Worm (Caenorhabditis elegans) whole organism, L4 larva: ENCODE measurements around the gene rcat-1.

ENCODE experiments used
- F37D6.2 ChIP-seq: sonication (generic microtip); optimal IDR thresholded peaks from 2 replicates; lab custom pipeline; 2016; ENCODE audit warnings: mild to moderate bottlenecking, missing genetic modification characterization, missing compliant biosample characterization
- R02D3.7 ChIP-seq: fragments of 150-350 bp; sonication (generic microtip); optimal IDR thresholded peaks from 3 replicates; lab custom pipeline; 2014; ENCODE audit warnings: missing biosample characterization, missing genetic modification characterization
- Y75B8A.6 ChIP-seq: fragments of 200-800 bp; sonication (Bioruptor generic); IDR thresholded peaks from 2 replicates; pipeline ENCODE4 v1.3.6; 2022; ENCODE audit warnings: missing genetic modification reagents, missing genetic modification characterization, missing compliant biosample characterization
- ZK546.5 ChIP-seq, 2 experiments: sonication (generic microtip); optimal IDR thresholded peaks; 2 replicates each; lab custom pipeline; 2017; ENCODE audit warnings: missing biosample characterization in 2 of 2, missing genetic modification characterization in 2 of 2
- aly-2 ChIP-seq: sonication (generic microtip); optimal IDR thresholded peaks from 2 replicates; lab custom pipeline; 2018; ENCODE audit warnings: missing biosample characterization, missing genetic modification characterization
- ama-1 ChIP-seq: fragments of 150-350 bp; optimal IDR thresholded peaks from 2 replicates; lab custom pipeline; 2014; ENCODE audit warnings: inconsistent platforms, mixed read lengths
- attf-4 ChIP-seq: sonication (generic microtip); optimal IDR thresholded peaks from 3 replicates; lab custom pipeline; 2017; ENCODE audit warnings: missing biosample characterization, missing genetic modification characterization
- ceh-20 ChIP-seq: fragments of 200-800 bp; sonication (Bioruptor generic); IDR thresholded peaks from 2 replicates; pipeline ENCODE4 v1.3.6; 2022; ENCODE audit warnings: missing genetic modification reagents, missing genetic modification characterization, missing compliant biosample characterization
- ceh-28 ChIP-seq: fragments of 150-350 bp; optimal IDR thresholded peaks from 2 replicates; lab custom pipeline; 2014; ENCODE audit warnings: missing biosample characterization, missing genetic modification reagents, missing genetic modification characterization
- ceh-32 ChIP-seq: sonication (generic microtip); optimal IDR thresholded peaks from 2 replicates; lab custom pipeline; 2016; ENCODE audit warnings: mild to moderate bottlenecking, missing genetic modification characterization, missing compliant biosample characterization; ENCODE audit not compliant: poor library complexity
- ceh-82 ChIP-seq: sonication (generic microtip); optimal IDR thresholded peaks from 2 replicates; lab custom pipeline; 2017; ENCODE audit warnings: missing biosample characterization, missing genetic modification characterization
- cey-2 ChIP-seq: sonication (generic microtip); optimal IDR thresholded peaks from 3 replicates; lab custom pipeline; 2017; ENCODE audit warnings: missing genetic modification characterization, mild to moderate bottlenecking, missing compliant biosample characterization, antibody characterized with exemption, borderline replicate concordance; ENCODE audit not compliant: insufficient read depth
- ctbp-1 ChIP-seq: fragments of 200-800 bp; sonication (Bioruptor generic); IDR thresholded peaks from 2 replicates; pipeline ENCODE4 v1.3.6; 2022; ENCODE audit warnings: missing genetic modification reagents, missing genetic modification characterization, missing compliant biosample characterization
- daf-12 ChIP-seq: fragments of 150-350 bp; optimal IDR thresholded peaks from 2 replicates; lab custom pipeline; 2014; ENCODE audit warnings: missing biosample characterization, missing genetic modification reagents, missing genetic modification characterization
- daf-16 ChIP-seq, 3 experiments: sonication (generic microtip); optimal IDR thresholded peaks; 2 replicates each; lab custom pipeline; 2016 to 2017; ENCODE audit warnings: missing genetic modification characterization in 3 of 3, missing genetic modification reagents in 3 of 3, mild to moderate bottlenecking in 2 of 3, missing compliant biosample characterization in 2 of 3, missing biosample characterization in 1 of 3, moderate library complexity in 1 of 3
- dmd-6 ChIP-seq: fragments of 200-800 bp; sonication (Bioruptor generic); IDR thresholded peaks from 2 replicates; pipeline ENCODE4 v1.3.6; 2022; ENCODE audit warnings: missing genetic modification reagents, missing genetic modification characterization, missing compliant biosample characterization
- dmd-9 ChIP-seq: fragments of 200-800 bp; sonication (Bioruptor generic); IDR thresholded peaks from 2 replicates; pipeline ENCODE4 v1.3.6; 2022; ENCODE audit warnings: missing genetic modification reagents, missing genetic modification characterization, missing compliant biosample characterization
- dpl-1 ChIP-seq: fragments of 150-350 bp; optimal IDR thresholded peaks from 2 replicates; lab custom pipeline; 2014; ENCODE audit warnings: missing biosample characterization, missing genetic modification reagents, missing genetic modification characterization
- dve-1 ChIP-seq: sonication (generic microtip); optimal IDR thresholded peaks from 2 replicates; lab custom pipeline; 2017; ENCODE audit warnings: antibody characterized with exemption, mild to moderate bottlenecking, missing genetic modification characterization, missing compliant biosample characterization; ENCODE audit not compliant: insufficient read depth
- egl-43 ChIP-seq: fragments of 200-800 bp; sonication (Bioruptor generic); IDR thresholded peaks from 2 replicates; pipeline ENCODE4 v1.3.6; 2022; ENCODE audit warnings: missing genetic modification reagents, missing genetic modification characterization, missing compliant biosample characterization
- fkh-10 ChIP-seq: fragments of 150-350 bp; optimal IDR thresholded peaks from 2 replicates; lab custom pipeline; 2014; ENCODE audit warnings: missing biosample characterization, missing genetic modification reagents, missing genetic modification characterization
- fos-1 ChIP-seq: fragments of 150-350 bp; optimal IDR thresholded peaks from 2 replicates; lab custom pipeline; 2014; ENCODE audit warnings: missing biosample characterization, missing genetic modification characterization
- hlh-11 ChIP-seq: fragments of 200-800 bp; sonication (Bioruptor generic); optimal IDR thresholded peaks from 2 replicates; lab custom pipeline; 2018; ENCODE audit warnings: mild to moderate bottlenecking, missing genetic modification characterization, missing compliant biosample characterization
- lin-15B ChIP-seq: fragments of 150-350 bp; sonication (generic microtip); optimal IDR thresholded peaks from 3 replicates; lab custom pipeline; 2014; ENCODE audit warnings: missing biosample characterization, missing genetic modification characterization
- lin-29 ChIP-seq: fragments of 200-800 bp; sonication (Bioruptor generic); IDR thresholded peaks from 2 replicates; pipeline ENCODE4 v1.3.6; 2022; ENCODE audit warnings: missing genetic modification reagents, missing genetic modification characterization, missing compliant biosample characterization
- lir-3 ChIP-seq: sonication (generic microtip); optimal IDR thresholded peaks from 2 replicates; lab custom pipeline; 2016; ENCODE audit warnings: mild to moderate bottlenecking, missing genetic modification characterization, missing compliant biosample characterization
- lsy-2 ChIP-seq, 2 experiments: fragments of 150-350 bp in 1 of 2; sonication (generic microtip) in 1 of 2; optimal IDR thresholded peaks; 2 replicates each; lab custom pipeline; 2014 to 2017; ENCODE audit warnings: missing biosample characterization in 2 of 2, missing genetic modification characterization in 2 of 2
- mdt-29 ChIP-seq: fragments of 200-800 bp; sonication (Bioruptor generic); IDR thresholded peaks from 2 replicates; pipeline ENCODE4 v1.3.6; 2022; ENCODE audit warnings: missing genetic modification reagents, missing genetic modification characterization, missing compliant biosample characterization
- mep-1 ChIP-seq: fragments of 150-350 bp; sonication (generic microtip); optimal IDR thresholded peaks from 3 replicates; lab custom pipeline; 2014; ENCODE audit warnings: missing biosample characterization, missing genetic modification characterization
- mes-2 ChIP-seq: sonication (generic microtip); optimal IDR thresholded peaks from 2 replicates; lab custom pipeline; 2016; ENCODE audit warnings: missing genotype, mild to moderate bottlenecking, missing genetic modification characterization, missing compliant biosample characterization; ENCODE audit not compliant: poor library complexity, severe bottlenecking
- nhr-11 ChIP-seq: fragments of 150-350 bp; optimal IDR thresholded peaks from 2 replicates; lab custom pipeline; 2014; ENCODE audit warnings: missing biosample characterization, missing genetic modification characterization
- nhr-237 ChIP-seq: sonication (generic microtip); optimal IDR thresholded peaks from 2 replicates; lab custom pipeline; 2017; ENCODE audit warnings: missing biosample characterization, missing genetic modification characterization
- nhr-42 ChIP-seq: fragments of 200-800 bp; sonication (Bioruptor generic); IDR thresholded peaks from 2 replicates; pipeline ENCODE4 v1.3.6; 2022; ENCODE audit warnings: missing genetic modification characterization, missing compliant biosample characterization
- nhr-77 ChIP-seq: fragments of 150-350 bp; optimal IDR thresholded peaks from 2 replicates; lab custom pipeline; 2014; ENCODE audit warnings: missing biosample characterization, missing genetic modification characterization
- pha-4 ChIP-seq, 2 experiments: fragments of 150-350 bp in 1 of 2; fragments of 200-800 bp in 1 of 2; sonication (Bioruptor generic) in 1 of 2; IDR thresholded peaks in 1 of 2; optimal IDR thresholded peaks in 1 of 2; 2 replicates each; pipeline versions ENCODE4 v1.3.6 to Lab custom; 2014 to 2022; ENCODE audit warnings: missing genetic modification characterization in 2 of 2, missing genetic modification reagents in 2 of 2, missing biosample characterization in 1 of 2, missing compliant biosample characterization in 1 of 2
- php-3 ChIP-seq: fragments of 200-800 bp; sonication (Bioruptor generic); IDR thresholded peaks from 2 replicates; pipeline ENCODE4 v1.3.6; 2022; ENCODE audit warnings: missing genetic modification reagents, missing genetic modification characterization, missing compliant biosample characterization
- pqm-1 ChIP-seq: sonication (generic microtip); optimal IDR thresholded peaks from 2 replicates; lab custom pipeline; 2017; ENCODE audit warnings: missing biosample characterization, missing genetic modification characterization
- rbr-2 ChIP-seq: sonication (generic microtip); optimal IDR thresholded peaks from 2 replicates; lab custom pipeline; 2016; ENCODE audit warnings: missing genotype, missing genetic modification characterization, missing compliant biosample characterization
- snpc-1.2 ChIP-seq: fragments of 200-800 bp; sonication (Bioruptor generic); IDR thresholded peaks from 2 replicates; pipeline ENCODE4 v1.3.6; 2022; ENCODE audit warnings: missing genetic modification reagents, missing genetic modification characterization, missing compliant biosample characterization
- snpc-4 ChIP-seq: fragments of 150-350 bp; optimal IDR thresholded peaks from 2 replicates; lab custom pipeline; 2014; ENCODE audit warnings: missing biosample characterization, missing genetic modification characterization
- unc-62 ChIP-seq, 3 experiments: fragments of 150-350 bp in 1 of 3; sonication (generic microtip); optimal IDR thresholded peaks in 2 of 3; peaks in 1 of 3; 1 replicate in 1 of 3; 2 replicates in 2 of 3; lab custom pipeline; 2014 to 2017; ENCODE audit warnings: missing biosample characterization in 3 of 3, missing genetic modification characterization in 3 of 3, missing genetic modification reagents in 3 of 3, missing genotype in 1 of 3
- zag-1 ChIP-seq: fragments of 150-350 bp; optimal IDR thresholded peaks from 2 replicates; lab custom pipeline; 2014; ENCODE audit warnings: missing biosample characterization, missing genetic modification characterization
- zip-11 ChIP-seq: fragments of 200-800 bp; sonication (Bioruptor generic); IDR thresholded peaks from 2 replicates; pipeline ENCODE4 v1.3.6; 2022; ENCODE audit warnings: missing genetic modification characterization, missing compliant biosample characterization
- zip-2 ChIP-seq: fragments of 150-350 bp; optimal IDR thresholded peaks from 2 replicates; lab custom pipeline; 2014; ENCODE audit warnings: missing biosample characterization, missing genetic modification characterization
- ztf-11 ChIP-seq: fragments of 150-350 bp; optimal IDR thresholded peaks from 2 replicates; lab custom pipeline; 2014; ENCODE audit warnings: missing biosample characterization, missing genetic modification characterization

The rcat-1 gene

ce11 chrIV:231673-232072, 23.6 kb downstream of the rcat-1 start, which contains the start of gene gtf-2H1:
TSS of gene gtf-2H1 (minus strand) at chrIV:231773.
- no peak for TF ChIP-seq lin-15B (tag; lab: Kevin White, UChicago)
- no peak for TF ChIP-seq nhr-42 (GFP tag; lab: Robert Waterston, UW)
- TF ChIP-seq mep-1 (tag; lab: Kevin White, UChicago), result no peak
- no peak for TF ChIP-seq unc-62 (GFP tag; optimal IDR thresholded peaks at IDR 0.05 in 1 of 2; lab: Kevin White, UChicago)
- no peak for TF ChIP-seq unc-62 (tag; optimal IDR thresholded peaks at IDR 0.05; lab: Kevin White, UChicago)
- TF ChIP-seq ZK546.5 (tag; optimal IDR thresholded peaks at IDR 0.05; lab: Kevin White, UChicago), result no peak
- TF ChIP-seq php-3 (GFP tag; lab: Robert Waterston, UW), result no peak
- TF ChIP-seq pha-4 (GFP tag; IDR thresholded peaks at IDR 0.05; lab: Robert Waterston, UW), result no peak
- no peak for TF ChIP-seq pha-4 (tag; optimal IDR thresholded peaks at IDR 0.05; lab: Kevin White, UChicago)
- no peak for TF ChIP-seq mdt-29 (GFP tag; lab: Robert Waterston, UW)
- TF ChIP-seq fkh-10 (GFP tag; lab: Kevin White, UChicago), result no peak
- no peak for TF ChIP-seq fos-1 (tag; lab: Kevin White, UChicago)
- no peak for TF ChIP-seq ceh-82 (tag; lab: Kevin White, UChicago)
- TF ChIP-seq cey-2 (tag; lab: Kevin White, UChicago), result no peak
- TF ChIP-seq, all 104 proteins: peak for 0

ce11 chrIV:218252-218651, 37.0 kb downstream of the rcat-1 start, which contains the start of gene prdx-6:
TSS of gene prdx-6 (plus strand) at chrIV:218552.
- TF ChIP-seq ceh-32, result no peak
- no peak for TF ChIP-seq zip-11 (GFP tag; lab: Robert Waterston, UW)
- no peak for TF ChIP-seq snpc-1.2 (GFP tag; lab: Robert Waterston, UW)
- TF ChIP-seq daf-12 (tag; lab: Kevin White, UChicago), result no peak
- TF ChIP-seq ceh-28 (tag; lab: Kevin White, UChicago), result no peak
- TF ChIP-seq pqm-1 (tag; lab: Kevin White, UChicago), result no peak
- no peak for TF ChIP-seq snpc-4 (tag; lab: Kevin White, UChicago)
- no peak for TF ChIP-seq ceh-20 (GFP tag; lab: Robert Waterston, UW)
- no peak for TF ChIP-seq lir-3 (tag; lab: Kevin White, UChicago)
- no peak for TF ChIP-seq lsy-2 (tag; optimal IDR thresholded peaks at IDR 0.05; lab: Kevin White, UChicago)
- no peak for TF ChIP-seq dmd-9 (GFP tag; lab: Robert Waterston, UW)
- TF ChIP-seq zag-1 (tag; lab: Kevin White, UChicago), result no peak
- no peak for TF ChIP-seq fos-1 (tag; lab: Kevin White, UChicago)
- no peak for TF ChIP-seq php-3 (GFP tag; lab: Robert Waterston, UW)

ce11 chrIV:210591-210990, 44.6 kb downstream of the rcat-1 start:
- TF ChIP-seq mes-2, result no peak
- TF ChIP-seq dmd-6 (GFP tag; lab: Robert Waterston, UW), result peak; percentile 84
- no peak for TF ChIP-seq zip-2 (tag; lab: Kevin White, UChicago)
- no peak for TF ChIP-seq aly-2 (tag; lab: Kevin White, UChicago)
- TF ChIP-seq ama-1 (lab: Kevin White, UChicago), result no peak
- TF ChIP-seq Y75B8A.6 (GFP tag; lab: Robert Waterston, UW), result 0 out of 2 replicates have a peak, but pooled peaks have one; percentile 70
- peak; percentile 44 for TF ChIP-seq dpl-1 (GFP tag; lab: Kevin White, UChicago)
- TF ChIP-seq lin-29 (GFP tag; lab: Robert Waterston, UW), result no peak
- no peak for TF ChIP-seq nhr-237 (tag; lab: Kevin White, UChicago)
- TF ChIP-seq egl-43 (GFP tag; lab: Robert Waterston, UW), result no peak
- peak in 1 of 2 experiments; percentile 56 for TF ChIP-seq lsy-2 (tag; optimal IDR thresholded peaks at IDR 0.05; lab: Kevin White, UChicago)
- TF ChIP-seq ceh-28 (tag; lab: Kevin White, UChicago), result no peak
- TF ChIP-seq ztf-11 (tag; lab: Kevin White, UChicago), result no peak
- peak; percentile 72 for TF ChIP-seq php-3 (GFP tag; lab: Robert Waterston, UW)
- peak; percentile 64 for TF ChIP-seq pqm-1 (tag; lab: Kevin White, UChicago)
- peak; percentile 11 for TF ChIP-seq rbr-2 (tag; lab: Kevin White, UChicago)
- TF ChIP-seq ctbp-1 (GFP tag; lab: Robert Waterston, UW), result no peak
- TF ChIP-seq hlh-11 (tag; lab: Kevin White, UChicago), result peak; percentile 90
- no peak for TF ChIP-seq daf-16 (GFP tag; optimal IDR thresholded peaks at IDR 0.05; lab: Kevin White, UChicago)
- peak; percentile 96 for TF ChIP-seq daf-16 (tag; optimal IDR thresholded peaks at IDR 0.05; lab: Kevin White, UChicago)
- TF ChIP-seq nhr-77 (tag; lab: Kevin White, UChicago), result peak; percentile 50
- no peak for TF ChIP-seq ceh-32
- no peak for TF ChIP-seq nhr-11 (tag; lab: Kevin White, UChicago)
- TF ChIP-seq mep-1 (tag; lab: Kevin White, UChicago), result no peak
- no peak for TF ChIP-seq F37D6.2 (tag; lab: Kevin White, UChicago)
- no peak for TF ChIP-seq fos-1 (tag; lab: Kevin White, UChicago)
- no peak for TF ChIP-seq attf-4 (tag; lab: Kevin White, UChicago)
- TF ChIP-seq R02D3.7 (tag; lab: Kevin White, UChicago), result no peak
- TF ChIP-seq dve-1 (tag; lab: Kevin White, UChicago), result peak; percentile 91
- TF ChIP-seq pha-4 (GFP tag; IDR thresholded peaks at IDR 0.05; lab: Robert Waterston, UW), result no peak
- TF ChIP-seq pha-4 (tag; optimal IDR thresholded peaks at IDR 0.05; lab: Kevin White, UChicago), result no peak
